Fruit fly (Drosophila melanogaster): ENCODE results near the gene CG14313.
A peak's percentile ranks its signal among the peaks of the same experiment; 100 is the strongest.

CG14313 gene

DNA sequence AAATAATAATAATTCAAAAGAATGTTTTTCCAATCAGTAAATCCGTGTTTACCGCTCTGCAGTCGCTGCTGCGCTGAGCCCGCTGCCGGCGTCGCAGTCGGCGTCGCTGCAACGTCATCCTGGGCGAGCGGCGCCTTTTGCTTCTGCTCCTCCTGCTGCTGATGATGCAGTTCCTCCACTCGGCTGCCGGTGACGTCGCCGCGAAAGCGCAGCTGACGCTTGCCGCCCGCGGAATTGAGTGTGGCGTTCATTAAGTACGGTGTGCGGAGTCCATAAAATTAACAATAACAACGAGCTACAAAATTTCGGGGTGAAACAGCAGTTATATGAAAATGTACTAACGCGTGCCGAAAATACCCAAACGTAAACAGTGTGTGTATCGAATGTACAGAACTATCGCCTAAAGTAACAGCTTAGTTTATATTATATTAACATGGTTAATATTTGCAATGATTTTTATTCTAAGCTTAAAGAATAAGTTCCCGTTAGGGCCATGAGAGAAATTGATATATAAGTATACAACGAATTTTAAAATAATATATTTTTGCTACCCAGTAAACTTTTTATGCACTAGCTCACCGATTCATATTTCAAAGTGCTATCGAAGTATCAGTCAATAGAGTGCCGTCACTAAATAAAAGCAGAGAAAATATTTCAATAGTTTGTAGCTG lies 27.6 kb downstream of the CG14313 start, which contains the start of the genes CG7218 and Cbp20 (continued):
- peak; percentile 70 for TF ChIP-seq Meics (GFP tag; optimal IDR thresholded peaks at IDR 0.05)
- no peak for TF ChIP-seq CG7745 (tag; optimal IDR thresholded peaks at IDR 0.05)
- TF ChIP-seq CG11695 (GFP tag; IDR thresholded peaks at IDR 0.05), result 0 out of 3 replicates have a peak, but pooled peaks have one; percentile 8
- peak; percentile 44 for TF ChIP-seq slou (GFP tag; optimal IDR thresholded peaks at IDR 0.05)
- no peak; the same call in 2 of the 3 replicates for TF ChIP-seq gce (GFP tag; IDR thresholded peaks at IDR 0.05)
- TF ChIP-seq Eip74EF (GFP tag; optimal IDR thresholded peaks at IDR 0.05), result no peak
- TF ChIP-seq amos (GFP tag; IDR thresholded peaks at IDR 0.05; ENCODE audit: partially characterized antibody), result peak; percentile 81
- TF ChIP-seq scrt (GFP tag; optimal IDR thresholded peaks at IDR 0.05), result peak; percentile 20
- TF ChIP-seq wdn (GFP tag; IDR thresholded peaks at IDR 0.05), result peak; percentile 64; the same call in 1 of the 2 replicates
- TF ChIP-seq CG17385 (GFP tag; optimal IDR thresholded peaks at IDR 0.05), result peak; percentile 60
- TF ChIP-seq Tbp (GFP tag; optimal IDR thresholded peaks at IDR 0.05), result no peak
- peak; percentile 16 for TF ChIP-seq CG6813 (GFP tag; optimal IDR thresholded peaks at IDR 0.05)
- peak; percentile 95 for TF ChIP-seq Med (GFP tag)
- peak; percentile 54 for TF ChIP-seq CG14050 (GFP tag; IDR thresholded peaks at IDR 0.05)
- no peak for TF ChIP-seq Ravus (GFP tag; IDR thresholded peaks at IDR 0.05)
- peak; percentile 84 for TF ChIP-seq Xbp1 (GFP tag; optimal IDR thresholded peaks at IDR 0.05)
- peak; percentile 45; the same call in 1 of the 2 replicates for TF ChIP-seq CG7372 (GFP tag; IDR thresholded peaks at IDR 0.05)
- peak; percentile 12 for TF ChIP-seq HHEX (GFP tag; optimal IDR thresholded peaks at IDR 0.05)
- TF ChIP-seq CG18476 (GFP tag; optimal IDR thresholded peaks at IDR 0.05), result peak; percentile 61
- TF ChIP-seq CG10267 (tag; optimal IDR thresholded peaks at IDR 0.05), result peak; percentile 79
- no peak for TF ChIP-seq CG12104 (GFP tag; optimal IDR thresholded peaks at IDR 0.05)
- no peak for TF ChIP-seq gcm2 (GFP tag; optimal IDR thresholded peaks at IDR 0.05)
- TF ChIP-seq fd64A (GFP tag; optimal IDR thresholded peaks at IDR 0.05), result no peak
- peak; percentile 59 for TF ChIP-seq CG12744 (GFP tag; optimal IDR thresholded peaks at IDR 0.05)
- TF ChIP-seq CG9932 (GFP tag; IDR thresholded peaks at IDR 0.05), result peak; percentile 95
- peak; percentile 91 for TF ChIP-seq Scr (GFP tag; IDR thresholded peaks at IDR 0.05; ENCODE audit: partially characterized antibody)
- TF ChIP-seq CG11398 (GFP tag; optimal IDR thresholded peaks at IDR 0.05), result no peak
- TF ChIP-seq bab2 (GFP tag; optimal IDR thresholded peaks at IDR 0.05), result peak; percentile 46
- no peak for TF ChIP-seq aop (GFP tag; IDR thresholded peaks at IDR 0.05)
- no peak for TF ChIP-seq CG10274 (GFP tag; optimal IDR thresholded peaks at IDR 0.05)
- peak; percentile 19 for TF ChIP-seq kni (GFP tag; optimal IDR thresholded peaks at IDR 0.05)
- TF ChIP-seq mirr (GFP tag; optimal IDR thresholded peaks at IDR 0.05), result no peak
- peak; percentile 64 for TF ChIP-seq pho (GFP tag; optimal IDR thresholded peaks at IDR 0.05)
- no peak for TF ChIP-seq Hand (GFP tag; optimal IDR thresholded peaks at IDR 0.05)
- TF ChIP-seq Hey (tag; optimal IDR thresholded peaks at IDR 0.05), result no peak
- TF ChIP-seq peb (GFP tag; IDR thresholded peaks at IDR 0.05), result peak; percentile 25; the same call in 1 of the 2 replicates
- TF ChIP-seq Gug (GFP tag; IDR thresholded peaks at IDR 0.05), result peak; percentile 91
- TF ChIP-seq CG14965 (GFP tag; optimal IDR thresholded peaks at IDR 0.05; ENCODE audit: borderline replicate concordance), result no peak
- no peak for TF ChIP-seq D (optimal IDR thresholded peaks at IDR 0.05)
- TF ChIP-seq D (GFP tag; optimal IDR thresholded peaks at IDR 0.05), result no peak
- TF ChIP-seq CG30431 (GFP tag; optimal IDR thresholded peaks at IDR 0.05), result no peak
- TF ChIP-seq sna (GFP tag; IDR thresholded peaks at IDR 0.05; ENCODE audit: partially characterized antibody), result peak; percentile 89
- TF ChIP-seq CG7963 (GFP tag; IDR thresholded peaks at IDR 0.05; ENCODE audit: partially characterized antibody), result peak; percentile 65; the same call in 2 of the 3 replicates
- TF ChIP-seq CG34224 (GFP tag; IDR thresholded peaks at IDR 0.05; ENCODE audit: partially characterized antibody), result peak; percentile 76
- TF ChIP-seq Dip3 (GFP tag; optimal IDR thresholded peaks at IDR 0.05), result peak; percentile 60
- TF ChIP-seq CHES-1-like (GFP tag; optimal IDR thresholded peaks at IDR 0.05), result peak; percentile 72
- peak; percentile 63 for TF ChIP-seq caup (GFP tag; optimal IDR thresholded peaks at IDR 0.05; ENCODE audit: severe bottlenecking)
- peak; percentile 79 for TF ChIP-seq Abd-B (GFP tag; optimal IDR thresholded peaks at IDR 0.05)
- peak; percentile 93 for TF ChIP-seq CG11560 (tag; IDR thresholded peaks at IDR 0.05)
